Fruit fly (Drosophila melanogaster) whole organism, prepupa: Measurements from ENCODE around the gene AP-1gamma.

Source experiments
- Blimp-1 ChIP-seq: fragments of 200-800 bp; sonication (Bioruptor generic); optimal IDR thresholded peaks from 3 replicates; lab custom pipeline; 2017; ENCODE audit warnings: missing biosample characterization, missing genetic modification characterization, mild to moderate bottlenecking, moderate library complexity, missing genetic modification reagents
- CG10631 ChIP-seq: fragments of 200-800 bp; sonication (Bioruptor generic); optimal IDR thresholded peaks from 2 replicates; lab custom pipeline; 2016; ENCODE audit warnings: missing biosample characterization, missing genetic modification characterization
- CG10669 ChIP-seq: fragments of 200-800 bp; sonication (Bioruptor generic); optimal IDR thresholded peaks from 3 replicates; lab custom pipeline; 2018; ENCODE audit warnings: missing biosample characterization, mild to moderate bottlenecking, missing genetic modification characterization, moderate library complexity
- CG11294 ChIP-seq: fragments of 200-800 bp; sonication (Bioruptor generic); IDR thresholded peaks from 2 replicates; pipeline ENCODE4 v1.3.6; 2022; ENCODE audit warnings: missing biosample characterization, missing genetic modification characterization
- CG11902 ChIP-seq: fragments of 200-800 bp; sonication (Bioruptor generic); optimal IDR thresholded peaks from 3 replicates; lab custom pipeline; 2016; ENCODE audit warnings: missing biosample characterization, missing genetic modification characterization
- CG1621 ChIP-seq: fragments of 200-800 bp; sonication (Bioruptor generic); optimal IDR thresholded peaks from 3 replicates; lab custom pipeline; 2018; ENCODE audit warnings: missing biosample characterization, mild to moderate bottlenecking, missing genetic modification characterization
- CG16779 ChIP-seq: fragments of 200-800 bp; sonication (Bioruptor generic); optimal IDR thresholded peaks from 3 replicates; lab custom pipeline; 2017; ENCODE audit warnings: missing biosample characterization, mild to moderate bottlenecking, missing genetic modification characterization
- CG3032 ChIP-seq: fragments of 200-800 bp; optimal IDR thresholded peaks from 2 replicates; lab custom pipeline; 2019; ENCODE audit warnings: missing biosample characterization, mild to moderate bottlenecking, missing genetic modification characterization, moderate library complexity
- CG3919 ChIP-seq: fragments of 200-800 bp; sonication (Bioruptor generic); optimal IDR thresholded peaks from 3 replicates; lab custom pipeline; 2016; ENCODE audit warnings: missing biosample characterization, missing genetic modification characterization
- CG4318 ChIP-seq: fragments of 200-800 bp; sonication (Bioruptor generic); optimal IDR thresholded peaks from 3 replicates; lab custom pipeline; 2017; ENCODE audit warnings: missing biosample characterization, mild to moderate bottlenecking, missing genetic modification characterization
- CG6163 ChIP-seq: fragments of 200-800 bp; sonication (Bioruptor generic); IDR thresholded peaks from 3 replicates; pipeline ENCODE4 v1.3.6; 2022; ENCODE audit warnings: missing biosample characterization, missing genetic modification characterization
- CG6276 ChIP-seq: fragments of 200-800 bp; sonication (Bioruptor generic); optimal IDR thresholded peaks from 2 replicates; lab custom pipeline; 2017; ENCODE audit warnings: missing biosample characterization, mild to moderate bottlenecking, missing genetic modification characterization
- CG6792 ChIP-seq: fragments of 200-800 bp; sonication (Bioruptor generic); optimal IDR thresholded peaks from 3 replicates; lab custom pipeline; 2016; ENCODE audit warnings: missing biosample characterization, missing genetic modification characterization
- CG6808 ChIP-seq: fragments of 200-800 bp; sonication (Bioruptor generic); optimal IDR thresholded peaks from 3 replicates; lab custom pipeline; 2017; ENCODE audit warnings: missing biosample characterization, missing genetic modification characterization, mild to moderate bottlenecking, moderate library complexity, missing genetic modification reagents
- CG6854 ChIP-seq: fragments of 200-800 bp; sonication (Bioruptor generic); optimal IDR thresholded peaks from 2 replicates; lab custom pipeline; 2017; ENCODE audit warnings: missing biosample characterization, mild to moderate bottlenecking, missing genetic modification characterization
- CG7368 ChIP-seq: fragments of 200-800 bp; sonication (Bioruptor generic); optimal IDR thresholded peaks from 3 replicates; lab custom pipeline; 2016; ENCODE audit warnings: missing biosample characterization, missing genetic modification characterization
- CG8119 ChIP-seq: fragments of 200-800 bp; sonication (Bioruptor generic); IDR thresholded peaks from 3 replicates; pipeline ENCODE4 v1.3.6; 2022; ENCODE audit warnings: missing biosample characterization, missing genetic modification characterization
- CG8319 ChIP-seq: fragments of 200-800 bp; sonication (Bioruptor generic); optimal IDR thresholded peaks from 3 replicates; lab custom pipeline; 2016; ENCODE audit warnings: missing biosample characterization, missing genetic modification characterization
- CG9139 ChIP-seq: fragments of 200-800 bp; sonication (Bioruptor generic); optimal IDR thresholded peaks from 3 replicates; lab custom pipeline; 2017; ENCODE audit warnings: missing biosample characterization, mild to moderate bottlenecking, missing genetic modification characterization
- Eip75B ChIP-seq: fragments of 200-800 bp; sonication (Bioruptor generic); optimal IDR thresholded peaks from 3 replicates; lab custom pipeline; 2016; ENCODE audit warnings: missing biosample characterization, missing genetic modification characterization
- Eip78C ChIP-seq: fragments of 200-800 bp; sonication (Bioruptor generic); peaks from one replicate; lab custom pipeline; 2016; ENCODE audit warnings: missing biosample characterization, missing genetic modification characterization
- Eip93F ChIP-seq: fragments of 200-800 bp; sonication (Bioruptor generic); optimal IDR thresholded peaks from 2 replicates; lab custom pipeline; 2016; ENCODE audit warnings: missing biosample characterization, mild to moderate bottlenecking, missing genetic modification characterization
- Ets21C ChIP-seq: fragments of 200-800 bp; sonication (Bioruptor generic); optimal IDR thresholded peaks from 3 replicates; lab custom pipeline; 2016; ENCODE audit warnings: missing biosample characterization, missing genetic modification characterization
- Gug ChIP-seq: fragments of 200-800 bp; sonication (Bioruptor generic); IDR thresholded peaks from 2 replicates; pipeline ENCODE4 v1.3.6; 2022; ENCODE audit warnings: missing biosample characterization, missing genetic modification characterization
- Hr38 ChIP-seq: sonication (Bioruptor generic); optimal IDR thresholded peaks from 2 replicates; lab custom pipeline; 2016; ENCODE audit warnings: missing biosample characterization, missing genetic modification characterization
- Hr39 ChIP-seq: fragments of 200-800 bp; sonication (Bioruptor generic); optimal IDR thresholded peaks from 2 replicates; lab custom pipeline; 2016; ENCODE audit warnings: missing biosample characterization, missing genetic modification characterization
- Hr4 ChIP-seq: fragments of 200-800 bp; sonication (Bioruptor generic); optimal IDR thresholded peaks from 3 replicates; lab custom pipeline; 2016; ENCODE audit warnings: missing biosample characterization, missing genetic modification characterization
- Lpt ChIP-seq: fragments of 200-800 bp; sonication (Bioruptor generic); optimal IDR thresholded peaks from 3 replicates; lab custom pipeline; 2016; ENCODE audit warnings: missing biosample characterization, missing genetic modification characterization
- Met ChIP-seq: fragments of 200-800 bp; sonication (Bioruptor generic); optimal IDR thresholded peaks from 3 replicates; lab custom pipeline; 2016; ENCODE audit warnings: missing biosample characterization, missing genetic modification characterization
- Smox ChIP-seq: fragments of 200-800 bp; sonication (Bioruptor generic); optimal IDR thresholded peaks from 3 replicates; lab custom pipeline; 2016; ENCODE audit warnings: missing biosample characterization, missing genetic modification characterization
- Sox102F ChIP-seq: fragments of 200-800 bp; sonication (Bioruptor generic); optimal IDR thresholded peaks from 2 replicates; lab custom pipeline; 2016; ENCODE audit warnings: missing biosample characterization, mild to moderate bottlenecking, missing genetic modification characterization
- Sox15 ChIP-seq: fragments of 200-800 bp; sonication (Bioruptor generic); optimal IDR thresholded peaks from 3 replicates; lab custom pipeline; 2016; ENCODE audit warnings: missing biosample characterization, missing genetic modification characterization
- achi ChIP-seq: fragments of 200-800 bp; sonication (Bioruptor generic); optimal IDR thresholded peaks from 3 replicates; lab custom pipeline; 2016; ENCODE audit warnings: missing biosample characterization, missing genetic modification characterization
- acj6 ChIP-seq: fragments of 200-800 bp; sonication (Bioruptor generic); optimal IDR thresholded peaks from 3 replicates; lab custom pipeline; 2016; ENCODE audit warnings: missing biosample characterization, missing genetic modification characterization
- cyc ChIP-seq: fragments of 200-800 bp; sonication (Bioruptor generic); optimal IDR thresholded peaks from 3 replicates; lab custom pipeline; 2016; ENCODE audit warnings: missing biosample characterization, missing genetic modification characterization
- dac ChIP-seq: fragments of 200-800 bp; sonication (Bioruptor generic); optimal IDR thresholded peaks from 2 replicates; lab custom pipeline; 2017; ENCODE audit warnings: missing biosample characterization, mild to moderate bottlenecking, missing genetic modification characterization
- dsx ChIP-seq: fragments of 200-800 bp; optimal IDR thresholded peaks from 3 replicates; lab custom pipeline; 2019; ENCODE audit warnings: missing biosample characterization, mild to moderate bottlenecking, missing genetic modification characterization, moderate library complexity; ENCODE audit not compliant: poor library complexity, severe bottlenecking
- eg ChIP-seq: fragments of 200-800 bp; sonication (Bioruptor generic); IDR thresholded peaks from 3 replicates; pipeline ENCODE4 v1.3.6; 2022; ENCODE audit warnings: missing biosample characterization, missing genetic modification characterization
- esn ChIP-seq: fragments of 200-800 bp; sonication (Bioruptor generic); optimal IDR thresholded peaks from 2 replicates; lab custom pipeline; 2016; ENCODE audit warnings: missing biosample characterization, mild to moderate bottlenecking, missing genetic modification characterization, moderate library complexity
- fd59A ChIP-seq: fragments of 200-800 bp; sonication (Bioruptor generic); optimal IDR thresholded peaks from 2 replicates; lab custom pipeline; 2017; ENCODE audit warnings: missing biosample characterization, mild to moderate bottlenecking, missing genetic modification characterization, missing genetic modification reagents
- fd85E ChIP-seq: fragments of 200-800 bp; sonication (Bioruptor generic); optimal IDR thresholded peaks from 3 replicates; lab custom pipeline; 2016; ENCODE audit warnings: missing biosample characterization, missing genetic modification characterization
- fkh ChIP-seq: fragments of 200-800 bp; sonication (Bioruptor generic); optimal IDR thresholded peaks from 3 replicates; lab custom pipeline; 2017; ENCODE audit warnings: missing biosample characterization, mild to moderate bottlenecking, missing genetic modification characterization, moderate library complexity
- lz ChIP-seq: fragments of 200-800 bp; sonication (Bioruptor generic); optimal IDR thresholded peaks from 3 replicates; lab custom pipeline; 2016; ENCODE audit warnings: missing biosample characterization, missing genetic modification characterization
- net ChIP-seq: fragments of 200-800 bp; sonication (Bioruptor generic); optimal IDR thresholded peaks from 3 replicates; lab custom pipeline; 2016; ENCODE audit warnings: missing biosample characterization, missing genetic modification characterization
- salr ChIP-seq, 2 experiments: fragments of 200-800 bp; sonication (Bioruptor generic); optimal IDR thresholded peaks; 3 replicates each; lab custom pipeline; 2016 to 2018; ENCODE audit warnings: missing biosample characterization in 2 of 2, missing genetic modification characterization in 2 of 2, mild to moderate bottlenecking in 1 of 2
- ss ChIP-seq, 2 experiments: fragments of 200-800 bp; sonication (Bioruptor generic); optimal IDR thresholded peaks; 2 replicates in 1 of 2; 3 replicates in 1 of 2; lab custom pipeline; 2017 to 2018; ENCODE audit warnings: mild to moderate bottlenecking in 2 of 2, missing biosample characterization in 2 of 2, missing genetic modification characterization in 2 of 2, moderate library complexity in 1 of 2
- topi ChIP-seq: fragments of 200-800 bp; sonication (Bioruptor generic); optimal IDR thresholded peaks from 3 replicates; lab custom pipeline; 2016; ENCODE audit warnings: missing biosample characterization, missing genetic modification characterization
- vri ChIP-seq: fragments of 200-800 bp; sonication (Bioruptor generic); optimal IDR thresholded peaks from 3 replicates; lab custom pipeline; 2016; ENCODE audit warnings: missing biosample characterization, mild to moderate bottlenecking, missing genetic modification characterization

Gene AP-1gamma

DNA sequence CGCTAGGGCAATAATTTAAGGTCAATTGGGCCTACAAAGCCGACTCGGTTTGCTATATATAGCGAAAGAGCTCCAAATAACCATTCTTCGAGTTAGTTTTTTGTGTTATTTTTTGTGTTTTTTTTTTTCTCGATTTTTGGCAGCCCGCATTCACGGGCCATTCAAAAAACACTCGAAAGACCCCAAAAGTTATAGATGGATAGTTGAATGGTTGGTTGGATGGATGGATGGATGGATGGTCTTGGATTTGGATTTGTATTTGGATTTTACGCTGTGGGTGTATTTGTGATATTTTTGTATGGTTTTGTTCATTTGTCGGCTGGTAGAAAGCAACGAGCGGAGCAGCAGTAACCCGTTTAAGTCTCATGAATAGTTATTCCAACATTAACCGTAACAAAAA is 44.5 kb upstream of the AP-1gamma start:
- TF ChIP-seq CG16779 (tag; lab: Kevin White, UChicago) (no peak), CG6792 (GFP tag; lab: Kevin White, UChicago) (no peak), dsx (no peak), Blimp-1 (GFP tag; lab: Kevin White, UChicago) (no peak), CG3032 (tag; lab: Kevin White, UChicago) (no peak), vri (no peak), fkh (no peak), Sox15 (GFP tag; lab: Kevin White, UChicago) (no peak), dac (no peak), net (GFP tag; lab: Kevin White, UChicago) (no peak), lz (GFP tag; lab: Kevin White, UChicago) (no peak), Hr4 (GFP tag; lab: Kevin White, UChicago) (no peak)

DNA sequence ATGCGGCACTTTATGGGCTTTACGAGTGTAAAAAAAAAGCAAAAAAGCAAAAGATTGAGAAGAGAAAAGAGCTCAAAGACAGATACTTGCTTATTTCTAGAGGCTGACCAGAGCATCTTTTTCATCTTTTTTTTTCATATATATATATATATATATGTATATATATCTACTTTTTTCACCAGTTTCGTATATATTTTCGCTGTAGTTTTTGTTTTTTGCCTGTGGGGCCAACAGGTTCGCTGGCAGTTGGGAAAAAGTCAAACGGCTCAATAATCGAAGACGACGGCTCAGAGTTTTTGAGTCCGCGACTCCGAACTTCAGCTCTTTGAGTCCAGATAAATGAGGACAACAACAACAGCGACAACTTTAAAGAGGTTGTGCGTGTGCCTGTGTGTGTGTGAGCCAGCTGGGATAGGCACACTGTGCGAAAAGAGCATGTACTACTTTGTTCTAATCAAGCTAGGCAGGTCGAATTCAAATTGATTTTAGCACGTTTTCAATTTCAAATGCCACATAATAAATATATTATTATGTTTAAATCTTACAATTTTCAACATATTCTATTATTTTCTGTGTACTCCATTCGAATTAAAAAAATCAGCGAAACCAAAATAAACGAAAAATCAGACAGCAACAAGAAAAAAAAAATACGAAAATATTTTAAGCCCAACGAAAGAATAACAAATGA is 41.5 kb upstream of the AP-1gamma start:
- TF ChIP-seq Sox102F (peak; percentile 80), CG4318 (GFP tag; lab: Kevin White, UChicago) (peak; percentile 62), CG6808 (GFP tag; lab: Kevin White, UChicago) (peak; percentile 75), Hr38 (GFP tag; lab: Kevin White, UChicago) (no peak), CG8119 (GFP tag; lab: Robert Waterston, UW) (peak; percentile 79), Lpt (GFP tag; lab: Kevin White, UChicago) (peak; percentile 76), Smox (GFP tag; lab: Kevin White, UChicago) (peak; percentile 78), CG8319 (GFP tag; lab: Kevin White, UChicago) (peak; percentile 73), cyc (GFP tag; lab: Kevin White, UChicago) (peak; percentile 77), Gug (GFP tag; lab: Robert Waterston, UW) (peak; percentile 44; the same call in 1 of the 2 replicates), CG6163 (GFP tag; lab: Robert Waterston, UW) (peak; percentile 92), esn (peak; percentile 88), acj6 (peak; percentile 82), CG10631 (GFP tag; lab: Kevin White, UChicago) (peak; percentile 84), Blimp-1 (GFP tag; lab: Kevin White, UChicago) (peak; percentile 56), CG10669 (GFP tag; lab: Kevin White, UChicago) (peak; percentile 75), dac (peak; percentile 65), CG11294 (peak; percentile 32; the same call in 1 of the 2 replicates), ss (GFP tag; optimal IDR thresholded peaks at IDR 0.05; lab: Kevin White, UChicago) (peak; percentile 31 to 72), CG6854 (peak; percentile 75), Eip93F (GFP tag; lab: Kevin White, UChicago) (peak; percentile 80), topi (GFP tag; lab: Kevin White, UChicago) (peak; percentile 80), CG1621 (tag; lab: Kevin White, UChicago) (peak; percentile 72), eg (GFP tag; lab: Robert Waterston, UW) (peak; percentile 85), Ets21C (GFP tag; lab: Kevin White, UChicago) (peak; percentile 39), Eip75B (GFP tag; lab: Kevin White, UChicago) (peak; percentile 72), achi (GFP tag; lab: Kevin White, UChicago) (peak; percentile 83), CG7368 (GFP tag; lab: Kevin White, UChicago) (peak; percentile 82), CG3919 (GFP tag; lab: Kevin White, UChicago) (peak; percentile 88), fkh (no peak), CG6792 (GFP tag; lab: Kevin White, UChicago) (peak; percentile 85), CG6276 (GFP tag; lab: Kevin White, UChicago) (peak; percentile 77), CG16779 (tag; lab: Kevin White, UChicago) (no peak), salr (GFP tag; optimal IDR thresholded peaks at IDR 0.05; lab: Kevin White, UChicago) (peak; percentile 41 to 62), CG11902 (GFP tag; lab: Kevin White, UChicago) (peak; percentile 69), Eip78C (GFP tag; lab: Kevin White, UChicago) (peak; percentile 97), Hr4 (GFP tag; lab: Kevin White, UChicago) (peak; percentile 59), fd85E (GFP tag; lab: Kevin White, UChicago) (peak; percentile 61), CG9139 (peak; percentile 42), lz (GFP tag; lab: Kevin White, UChicago) (peak; percentile 74), Hr39 (GFP tag; lab: Kevin White, UChicago) (peak; percentile 60), Met (peak; percentile 86), fd59A (GFP tag; lab: Kevin White, UChicago) (peak; percentile 69)
